Worm (Caenorhabditis elegans): ENCODE results near the gene nspb-4.
"Not testable (repeated sequence)": the region's sequence is repeated elsewhere in the genome, so short reads cannot be mapped to it uniquely, and the experiment has no call there.

nspb-4 gene

DNA sequence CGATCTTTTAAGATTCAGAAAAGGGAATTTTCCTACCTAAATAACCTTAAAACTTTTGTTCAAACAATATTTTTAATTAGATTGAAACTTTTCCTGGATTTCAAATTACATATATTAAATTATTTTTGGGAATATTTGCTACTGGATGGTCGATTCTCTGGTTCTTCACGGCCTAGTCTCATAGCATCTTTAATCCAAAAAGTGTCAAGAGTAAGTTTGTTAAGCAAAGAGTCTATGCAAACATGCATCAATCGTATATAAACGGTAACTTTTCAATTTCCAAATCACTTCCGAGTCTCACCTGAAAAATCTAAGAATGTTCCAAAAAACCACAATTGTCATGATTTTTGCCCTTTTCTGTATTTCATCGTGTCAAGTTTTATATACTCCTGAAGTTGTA lies at the start of gene nspb-4:
nspb-4 (plus strand) TSS at position 301 of the 400 bp plus-strand sequence.
- not testable (repeated sequence) for TF ChIP-seq snpc-4 (tag; optimal IDR thresholded peaks at IDR 0.05); unc-62 (GFP tag; optimal IDR thresholded peaks at IDR 0.05); nhr-76 (tag; optimal IDR thresholded peaks at IDR 0.05)

DNA sequence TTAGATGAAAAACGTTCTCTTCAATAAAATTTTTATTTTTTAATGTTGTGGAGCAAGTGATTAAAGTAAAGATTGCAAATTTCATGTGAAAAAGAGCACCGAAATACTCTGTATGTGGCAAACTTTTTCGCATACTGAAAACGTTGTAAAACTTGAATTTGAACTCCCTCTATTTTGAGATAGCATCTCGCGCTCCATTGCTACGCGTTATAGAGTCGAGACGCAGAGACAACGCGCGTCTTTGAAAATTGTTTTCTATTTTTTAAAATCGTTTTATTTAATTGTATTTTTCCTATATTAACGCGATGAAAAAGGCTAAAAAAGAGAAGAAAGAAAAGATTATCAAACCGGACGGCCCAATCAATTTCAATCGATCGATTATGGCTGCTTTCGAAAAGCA lies 49.4 kb upstream of the nspb-4 start, which contains the start of gene fan-1:
fan-1 (plus strand) TSS at position 78 of the 400 bp plus-strand sequence.
- TF ChIP-seq bed-3 (GFP tag; optimal IDR thresholded peaks at IDR 0.05) (no peak), snpc-4 (tag; optimal IDR thresholded peaks at IDR 0.05) (no peak), drap-1 (GFP tag; optimal IDR thresholded peaks at IDR 0.05) (no peak), zip-8 (tag; optimal IDR thresholded peaks at IDR 0.05) (no peak), unc-120 (tag; optimal IDR thresholded peaks at IDR 0.05; ENCODE audit: poor library complexity, severe bottlenecking) (no peak), blmp-1 (tag; optimal IDR thresholded peaks at IDR 0.05) (no peak), ceh-83 (GFP tag; optimal IDR thresholded peaks at IDR 0.05) (no peak), nhr-28 (tag; optimal IDR thresholded peaks at IDR 0.05) (no peak), ham-2 (GFP tag; optimal IDR thresholded peaks at IDR 0.05) (no peak), flh-1 (GFP tag; optimal IDR thresholded peaks at IDR 0.05) (no peak), ceh-43 (GFP tag; optimal IDR thresholded peaks at IDR 0.05) (no peak), nhr-237 (tag; optimal IDR thresholded peaks at IDR 0.05) (peak; percentile 28), ces-1 (GFP tag; optimal IDR thresholded peaks at IDR 0.05) (peak; percentile 50), mep-1 (tag; optimal IDR thresholded peaks at IDR 0.05) (peak; percentile 36), unc-39 (tag; optimal IDR thresholded peaks at IDR 0.05) (no peak), cnd-1 (tag; optimal IDR thresholded peaks at IDR 0.05) (no peak), elt-1 (tag; optimal IDR thresholded peaks at IDR 0.05; ENCODE audit: borderline replicate concordance, insufficient read depth) (peak; percentile 14), mab-5 (tag; optimal IDR thresholded peaks at IDR 0.05) (no peak), hlh-1 (tag; optimal IDR thresholded peaks at IDR 0.05) (no peak), nhr-2 (tag; optimal IDR thresholded peaks at IDR 0.05) (no peak), ceh-39 (tag; optimal IDR thresholded peaks at IDR 0.05) (no peak), lin-32 (GFP tag; optimal IDR thresholded peaks at IDR 0.05) (no peak), pha-4 (tag; optimal IDR thresholded peaks at IDR 0.05) (peak; percentile 9), nhr-12 (tag; optimal IDR thresholded peaks at IDR 0.05) (no peak), ztf-11 (tag; optimal IDR thresholded peaks at IDR 0.05) (no peak), lin-13 (tag; optimal IDR thresholded peaks at IDR 0.05) (no peak), nhr-76 (tag; optimal IDR thresholded peaks at IDR 0.05) (no peak), unc-62 (GFP tag; optimal IDR thresholded peaks at IDR 0.05) (no peak), tbx-8 (GFP tag; optimal IDR thresholded peaks at IDR 0.05) (no peak), M03D4.4 (tag; optimal IDR thresholded peaks at IDR 0.05) (no peak), sem-2 (GFP tag; optimal IDR thresholded peaks at IDR 0.05) (no peak), lsy-2 (tag; optimal IDR thresholded peaks at IDR 0.05) (no peak), elt-3 (tag; optimal IDR thresholded peaks at IDR 0.05) (no peak)

DNA sequence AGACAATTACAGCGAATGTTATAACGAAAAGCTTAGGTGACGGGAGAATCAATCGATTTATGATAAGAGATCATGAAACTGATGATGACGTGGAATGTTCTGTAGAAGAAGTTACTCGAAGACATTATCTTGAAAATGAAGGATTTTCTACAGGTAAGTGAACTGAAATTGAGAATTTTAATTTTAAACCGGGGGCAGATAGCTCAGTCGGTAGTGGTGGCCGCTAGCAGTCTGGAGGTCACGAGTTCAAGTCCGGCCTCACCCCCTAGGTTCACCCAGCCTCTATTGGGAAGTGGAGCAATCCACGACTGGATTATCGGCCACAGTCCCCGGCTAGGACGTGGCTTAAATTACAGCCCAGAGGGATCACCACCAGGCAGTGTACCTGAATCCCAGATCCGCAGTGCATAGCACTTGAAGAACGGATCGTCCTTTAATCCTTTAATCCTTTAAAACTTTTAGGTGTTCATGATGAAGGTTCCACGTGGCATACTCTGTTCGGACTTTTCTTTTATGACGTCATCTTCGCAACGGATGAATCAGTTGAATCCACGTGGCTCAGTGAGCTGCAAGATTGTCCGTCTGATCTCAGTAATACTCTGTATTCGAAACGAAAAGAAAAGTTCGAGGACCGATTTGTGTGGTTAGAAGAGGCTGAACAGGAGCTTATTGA lies 46.5 kb upstream of the nspb-4 start:
- peak; percentile 83 for TF ChIP-seq zip-8 (tag; optimal IDR thresholded peaks at IDR 0.05)

DNA sequence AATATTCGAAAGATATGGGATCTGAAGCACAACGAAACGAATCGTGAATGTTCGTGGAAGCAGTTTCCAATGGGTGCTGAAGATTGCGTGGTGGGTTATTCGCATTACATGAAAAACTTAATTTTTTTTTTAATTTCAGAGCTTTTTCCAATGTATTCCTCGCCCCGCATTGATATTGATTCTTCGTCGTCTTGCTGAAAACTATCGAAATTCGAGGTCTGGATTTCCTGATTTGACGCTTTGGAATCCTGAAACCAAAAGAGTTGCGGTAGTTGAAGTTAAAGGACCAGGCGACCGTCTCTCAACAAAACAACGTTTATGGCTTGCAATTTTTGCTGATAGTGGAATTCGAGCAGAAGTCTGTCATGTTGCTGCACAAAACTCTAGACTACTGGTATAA lies 46.0 kb upstream of the nspb-4 start:
- no peak for TF ChIP-seq sptf-1 (tag; optimal IDR thresholded peaks at IDR 0.05)
- TF ChIP-seq lin-13 (tag; optimal IDR thresholded peaks at IDR 0.05), result no peak
- no peak for TF ChIP-seq mls-2 (tag; optimal IDR thresholded peaks at IDR 0.05)
- no peak for TF ChIP-seq lin-32 (GFP tag; optimal IDR thresholded peaks at IDR 0.05)

Data from whole organism, mixed stage, embryonic.